Worm (Caenorhabditis elegans): ENCODE data around the gene K01A2.5.

DNA sequence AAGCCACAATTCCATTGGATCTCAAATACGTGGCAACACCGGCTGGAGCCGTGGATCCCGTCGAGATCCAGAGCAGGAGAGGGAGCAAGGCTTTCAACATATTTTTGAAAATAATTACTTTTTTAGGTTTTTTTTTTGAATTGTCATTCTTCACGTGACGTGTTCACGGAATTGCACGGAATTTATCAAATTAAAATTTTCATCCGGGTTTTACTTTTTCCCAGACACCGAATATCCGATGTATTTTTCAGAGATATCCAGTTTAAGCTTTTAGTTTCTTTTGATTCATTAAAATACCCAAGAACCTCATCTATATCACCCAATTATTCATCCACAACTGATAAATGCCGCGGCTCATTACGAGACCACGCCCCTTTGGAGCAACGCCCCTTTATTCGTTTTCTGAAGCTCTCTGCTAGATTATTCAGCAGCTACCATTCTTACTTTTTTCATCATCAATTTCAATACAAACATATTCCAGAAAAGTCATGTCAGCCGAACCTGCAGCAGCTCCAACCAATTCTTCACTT, 4.1 kb upstream of the K01A2.5 start, which contains the start of the genes clec-117 and B0432.1:
- no peak for TF ChIP-seq elt-3 (tag; optimal IDR thresholded peaks at IDR 0.05)
- no peak for TF ChIP-seq lin-15B (tag; optimal IDR thresholded peaks at IDR 0.05)
- no peak for TF ChIP-seq efl-3 (GFP tag; optimal IDR thresholded peaks at IDR 0.05)
- TF ChIP-seq dpl-1 (GFP tag; optimal IDR thresholded peaks at IDR 0.05), result no peak
- no peak for TF ChIP-seq lin-39 (tag; optimal IDR thresholded peaks at IDR 0.05)
- TF ChIP-seq ama-1 (optimal IDR thresholded peaks at IDR 0.05), result no peak
- TF ChIP-seq nhr-28 (tag; optimal IDR thresholded peaks at IDR 0.05), result no peak
- no peak for TF ChIP-seq aly-2 (tag; optimal IDR thresholded peaks at IDR 0.05)
- no peak for TF ChIP-seq ztf-11 (tag; optimal IDR thresholded peaks at IDR 0.05)
- TF ChIP-seq nhr-20 (tag; optimal IDR thresholded peaks at IDR 0.05), result no peak
- no peak for TF ChIP-seq unc-62 (GFP tag; optimal IDR thresholded peaks at IDR 0.05)
- no peak for TF ChIP-seq dsc-1 (tag; optimal IDR thresholded peaks at IDR 0.05)
